Worm (Caenorhabditis elegans) whole organism, L1 larva: ENCODE results near the gene D1044.1.

Source experiments
- C16A3.4 ChIP-seq: fragments of 150-350 bp; optimal IDR thresholded peaks from 2 replicates; lab custom pipeline; 2014; ENCODE audit warnings: missing biosample characterization, missing genetic modification characterization
- alr-1 ChIP-seq: fragments of 200-800 bp; sonication (Bioruptor generic); optimal IDR thresholded peaks from 2 replicates; lab custom pipeline; 2018; ENCODE audit warnings: borderline replicate concordance, mild to moderate bottlenecking, missing genetic modification characterization, missing compliant biosample characterization
- blmp-1 ChIP-seq: fragments of 150-350 bp; optimal IDR thresholded peaks from 2 replicates; lab custom pipeline; 2014; ENCODE audit warnings: missing biosample characterization, missing genetic modification characterization
- ceh-63 ChIP-seq: fragments of 200-800 bp; sonication (Bioruptor generic); optimal IDR thresholded peaks from 2 replicates; lab custom pipeline; 2018; ENCODE audit warnings: mild to moderate bottlenecking, missing genetic modification characterization, missing compliant biosample characterization
- ceh-82 ChIP-seq, 3 experiments: fragments of 150-350 bp in 1 of 3; sonication (generic microtip) in 2 of 3; optimal IDR thresholded peaks; 2 replicates each; lab custom pipeline; 2014 to 2017; ENCODE audit warnings: missing biosample characterization in 3 of 3, missing genetic modification characterization in 3 of 3
- ceh-88 ChIP-seq: fragments of 200-800 bp; sonication (Bioruptor generic); IDR thresholded peaks from 2 replicates; pipeline ENCODE4 v1.3.6; 2022; ENCODE audit warnings: missing genetic modification characterization, missing compliant biosample characterization
- dpl-1 ChIP-seq, 3 experiments: fragments of 150-350 bp in 2 of 3; sonication (generic microtip) in 1 of 3; optimal IDR thresholded peaks; 2 replicates each; lab custom pipeline; 2014 to 2017; ENCODE audit warnings: missing biosample characterization in 3 of 3, missing genetic modification characterization in 3 of 3, missing genetic modification reagents in 3 of 3
- dsc-1 ChIP-seq: sonication (generic microtip); optimal IDR thresholded peaks from 2 replicates; lab custom pipeline; 2016; ENCODE audit warnings: mild to moderate bottlenecking, missing genetic modification characterization, missing compliant biosample characterization
- efl-1 ChIP-seq, 4 experiments: fragments of 150-350 bp; optimal IDR thresholded peaks in 3 of 4; peaks in 1 of 4; 1 replicate in 1 of 4; 2 replicates in 3 of 4; lab custom pipeline; 2014; ENCODE audit warnings: missing biosample characterization in 2 of 4, missing genetic modification characterization in 2 of 4, missing genetic modification reagents in 2 of 4
- efl-3 ChIP-seq: fragments of 200-800 bp; sonication (Bioruptor generic); optimal IDR thresholded peaks from 2 replicates; lab custom pipeline; 2018; ENCODE audit warnings: mild to moderate bottlenecking, missing genetic modification characterization, missing compliant biosample characterization
- egl-13 ChIP-seq: sonication (generic microtip); optimal IDR thresholded peaks from 2 replicates; lab custom pipeline; 2016; ENCODE audit warnings: missing genotype, missing genetic modification reagents, missing genetic modification characterization, missing compliant biosample characterization
- egl-27 ChIP-seq, 2 experiments: fragments of 150-350 bp in 1 of 2; sonication (generic microtip); optimal IDR thresholded peaks; 3 replicates each; lab custom pipeline; 2017 to 2018; ENCODE audit warnings: missing biosample characterization in 2 of 2, missing genetic modification characterization in 2 of 2, missing genetic modification reagents in 2 of 2
- elt-3 ChIP-seq, 6 experiments: fragments of 150-350 bp in 1 of 6; sonication (generic microtip); optimal IDR thresholded peaks; 2 replicates each; lab custom pipeline; 2017 to 2018; ENCODE audit warnings: missing biosample characterization in 6 of 6, missing genetic modification characterization in 6 of 6, inconsistent platforms in 1 of 6
- ets-5 ChIP-seq: fragments of 200-800 bp; sonication (Bioruptor generic); IDR thresholded peaks from 2 replicates; pipeline ENCODE4 v1.3.6; 2022; ENCODE audit warnings: missing genetic modification characterization, missing compliant biosample characterization
- fkh-10 ChIP-seq: sonication (generic microtip); optimal IDR thresholded peaks from 2 replicates; lab custom pipeline; 2017; ENCODE audit warnings: missing biosample characterization, missing genetic modification reagents, missing genetic modification characterization
- fkh-4 ChIP-seq: sonication (generic microtip); optimal IDR thresholded peaks from 2 replicates; lab custom pipeline; 2016; ENCODE audit warnings: missing compliant biosample characterization, missing genetic modification characterization, borderline replicate concordance
- hlh-17 ChIP-seq: fragments of 200-800 bp; sonication (Bioruptor generic); optimal IDR thresholded peaks from 2 replicates; lab custom pipeline; 2018; ENCODE audit warnings: missing genetic modification characterization, mild to moderate bottlenecking, missing compliant biosample characterization, moderate library complexity, borderline replicate concordance
- hlh-4 ChIP-seq: sonication (generic microtip); optimal IDR thresholded peaks from 2 replicates; lab custom pipeline; 2016; ENCODE audit warnings: mild to moderate bottlenecking, missing genetic modification characterization, missing compliant biosample characterization
- hpl-2 ChIP-seq: fragments of 150-350 bp; optimal IDR thresholded peaks from 2 replicates; lab custom pipeline; 2014; ENCODE audit warnings: missing biosample characterization, missing genetic modification reagents, missing genetic modification characterization
- irx-1 ChIP-seq: sonication (generic microtip); optimal IDR thresholded peaks from 2 replicates; lab custom pipeline; 2016; ENCODE audit warnings: missing genetic modification characterization, missing compliant biosample characterization
- isw-1 ChIP-seq: fragments of 200-800 bp; sonication (Bioruptor generic); IDR thresholded peaks from 2 replicates; pipeline ENCODE4 v1.3.6; 2022; ENCODE audit warnings: missing genetic modification characterization, missing compliant biosample characterization
- jun-1 ChIP-seq: fragments of 150-350 bp; optimal IDR thresholded peaks from 2 replicates; lab custom pipeline; 2014; ENCODE audit warnings: missing biosample characterization, missing genetic modification reagents, missing genetic modification characterization
- lin-14 ChIP-seq: fragments of 200-800 bp; sonication (Bioruptor generic); optimal IDR thresholded peaks from 2 replicates; lab custom pipeline; 2018; ENCODE audit warnings: mild to moderate bottlenecking, missing genetic modification characterization, moderate library complexity, missing compliant biosample characterization
- lin-15B ChIP-seq: fragments of 150-350 bp; sonication (generic microtip); optimal IDR thresholded peaks from 3 replicates; lab custom pipeline; 2014; ENCODE audit warnings: missing biosample characterization, missing genetic modification characterization
- lin-35 ChIP-seq, 2 experiments: fragments of 150-350 bp; optimal IDR thresholded peaks; 2 replicates each; lab custom pipeline; 2014; ENCODE audit warnings: missing biosample characterization in 2 of 2, missing genetic modification characterization in 2 of 2, missing genetic modification reagents in 2 of 2
- lir-3 ChIP-seq: sonication (generic microtip); optimal IDR thresholded peaks from 2 replicates; lab custom pipeline; 2016; ENCODE audit warnings: mild to moderate bottlenecking, missing genetic modification characterization, moderate library complexity, missing compliant biosample characterization; ENCODE audit not compliant: poor library complexity
- mab-9 ChIP-seq: fragments of 200-800 bp; sonication (Bioruptor generic); IDR thresholded peaks from 2 replicates; pipeline ENCODE4 v1.3.6; 2022; ENCODE audit warnings: missing genetic modification reagents, missing genetic modification characterization, missing compliant biosample characterization
- mef-2 ChIP-seq: fragments of 150-350 bp; optimal IDR thresholded peaks from 2 replicates; lab custom pipeline; 2014; ENCODE audit warnings: missing biosample characterization, missing genetic modification characterization
- nhr-12 ChIP-seq: sonication (generic microtip); optimal IDR thresholded peaks from 2 replicates; lab custom pipeline; 2017; ENCODE audit warnings: missing biosample characterization, missing genetic modification characterization
- nhr-237 ChIP-seq: fragments of 150-350 bp; optimal IDR thresholded peaks from 2 replicates; lab custom pipeline; 2014; ENCODE audit warnings: missing biosample characterization, missing genetic modification characterization
- nhr-28 ChIP-seq: fragments of 150-350 bp; optimal IDR thresholded peaks from 2 replicates; lab custom pipeline; 2014; ENCODE audit warnings: missing biosample characterization, missing genetic modification characterization
- nhr-76 ChIP-seq: sonication (generic microtip); optimal IDR thresholded peaks from 2 replicates; lab custom pipeline; 2017; ENCODE audit warnings: missing biosample characterization, missing genetic modification characterization
- nhr-77 ChIP-seq: fragments of 150-350 bp; optimal IDR thresholded peaks from 2 replicates; lab custom pipeline; 2014; ENCODE audit warnings: missing biosample characterization, missing genetic modification characterization
- nhr-84 ChIP-seq: sonication (generic microtip); optimal IDR thresholded peaks from 2 replicates; lab custom pipeline; 2017; ENCODE audit warnings: missing biosample characterization, missing genetic modification characterization
- nhr-85 ChIP-seq: sonication (generic microtip); peaks from one replicate; lab custom pipeline; 2016; ENCODE audit warnings: missing genetic modification characterization, inconsistent platforms, missing compliant biosample characterization
- nhr-90 ChIP-seq: sonication (generic microtip); optimal IDR thresholded peaks from 2 replicates; lab custom pipeline; 2016; ENCODE audit warnings: mild to moderate bottlenecking, missing genetic modification characterization, missing compliant biosample characterization; ENCODE audit not compliant: poor library complexity
- pag-3 ChIP-seq: sonication (generic microtip); optimal IDR thresholded peaks from 2 replicates; lab custom pipeline; 2017; ENCODE audit warnings: missing genetic modification characterization, mild to moderate bottlenecking, missing compliant biosample characterization, antibody characterized with exemption, borderline replicate concordance; ENCODE audit not compliant: insufficient read depth
- pqm-1 ChIP-seq: sonication (generic microtip); optimal IDR thresholded peaks from 3 replicates; lab custom pipeline; 2017; ENCODE audit warnings: missing biosample characterization, missing genetic modification characterization
- rnt-1 ChIP-seq: sonication (generic microtip); optimal IDR thresholded peaks from 2 replicates; lab custom pipeline; 2016; ENCODE audit warnings: mild to moderate bottlenecking, missing genetic modification characterization, moderate library complexity, missing compliant biosample characterization
- snu-23 ChIP-seq: sonication (generic microtip); optimal IDR thresholded peaks from 2 replicates; lab custom pipeline; 2016; ENCODE audit warnings: missing genetic modification characterization, missing compliant biosample characterization
- sptf-1 ChIP-seq: fragments of 150-350 bp; optimal IDR thresholded peaks from 2 replicates; lab custom pipeline; 2014; ENCODE audit warnings: missing biosample characterization, missing genetic modification characterization
- swsn-7 ChIP-seq: sonication (generic microtip); optimal IDR thresholded peaks from 2 replicates; lab custom pipeline; 2016; ENCODE audit warnings: missing genetic modification characterization, missing compliant biosample characterization
- tbx-2 ChIP-seq: sonication (generic microtip); optimal IDR thresholded peaks from 2 replicates; lab custom pipeline; 2016; ENCODE audit warnings: missing genetic modification characterization, missing compliant biosample characterization
- unc-130 ChIP-seq: fragments of 150-350 bp; optimal IDR thresholded peaks from 2 replicates; lab custom pipeline; 2017; ENCODE audit warnings: missing biosample characterization, missing genetic modification characterization, inconsistent platforms
- unc-30 ChIP-seq: sonication (generic microtip); optimal IDR thresholded peaks from 2 replicates; lab custom pipeline; 2017; ENCODE audit warnings: missing biosample characterization, missing genetic modification characterization
- unc-62 ChIP-seq: fragments of 150-350 bp; optimal IDR thresholded peaks from 2 replicates; lab custom pipeline; 2014; ENCODE audit warnings: missing biosample characterization, missing genetic modification reagents, missing genetic modification characterization
- unc-86 ChIP-seq: sonication (generic microtip); optimal IDR thresholded peaks from 2 replicates; lab custom pipeline; 2016; ENCODE audit warnings: missing genetic modification characterization, missing compliant biosample characterization
- unc-98 ChIP-seq: fragments of 200-800 bp; sonication (Bioruptor generic); IDR thresholded peaks from 2 replicates; pipeline ENCODE4 v1.3.6; 2022; ENCODE audit warnings: missing genetic modification characterization, missing compliant biosample characterization
- vab-15 ChIP-seq: sonication (generic microtip); optimal IDR thresholded peaks from 2 replicates; lab custom pipeline; 2017; ENCODE audit warnings: missing genotype, mild to moderate bottlenecking, missing genetic modification characterization, missing compliant biosample characterization
- xbp-1 ChIP-seq: sonication (generic microtip); optimal IDR thresholded peaks from 2 replicates; lab custom pipeline; 2016; ENCODE audit warnings: missing genetic modification characterization, missing compliant biosample characterization
- zip-4 ChIP-seq: fragments of 200-800 bp; sonication (Bioruptor generic); optimal IDR thresholded peaks from 2 replicates; lab custom pipeline; 2018; ENCODE audit warnings: mild to moderate bottlenecking, missing genetic modification characterization, moderate library complexity, missing compliant biosample characterization
- ztf-11 ChIP-seq, 2 experiments: sonication (generic microtip); optimal IDR thresholded peaks; 2 replicates each; lab custom pipeline; 2016 to 2017; ENCODE audit warnings: missing genetic modification characterization in 2 of 2, missing biosample characterization in 1 of 2, missing compliant biosample characterization in 1 of 2

The D1044.1 gene

ce11 chrIII:5550193-5550592 lies 6.1 kb downstream of the D1044.1 start:
- TF ChIP-seq hpl-2 (GFP tag; lab: Kevin White, UChicago) (no peak), nhr-28 (tag; lab: Kevin White, UChicago) (no peak), swsn-7 (no peak), nhr-77 (tag; lab: Kevin White, UChicago) (no peak), lin-35 (GFP tag; optimal IDR thresholded peaks at IDR 0.05; lab: Kevin White, UChicago) (peak in 1 of 2 experiments; percentile 42), nhr-12 (tag; lab: Kevin White, UChicago) (no peak), unc-98 (GFP tag; lab: Robert Waterston, UW) (no peak), unc-130 (no peak), xbp-1 (tag; lab: Kevin White, UChicago) (no peak), alr-1 (tag; lab: Kevin White, UChicago) (no peak), ceh-82 (tag; optimal IDR thresholded peaks at IDR 0.05; lab: Kevin White, UChicago) (no peak), ztf-11 (tag; optimal IDR thresholded peaks at IDR 0.05; lab: Kevin White, UChicago) (no peak), nhr-76 (tag; lab: Kevin White, UChicago) (no peak), elt-3 (tag; optimal IDR thresholded peaks at IDR 0.05; lab: Kevin White, UChicago) (peak in 4 of 6 experiments; percentile 31 to 70 (median 48)), ceh-88 (GFP tag; lab: Robert Waterston, UW) (no peak), rnt-1 (tag; lab: Kevin White, UChicago) (no peak), nhr-84 (tag; lab: Kevin White, UChicago) (no peak), vab-15 (tag; lab: Kevin White, UChicago) (no peak), egl-13 (no peak), sptf-1 (tag; lab: Kevin White, UChicago) (no peak), nhr-237 (tag; lab: Kevin White, UChicago) (no peak), ets-5 (GFP tag; lab: Robert Waterston, UW) (no peak), hlh-17 (GFP tag; lab: Kevin White, UChicago) (no peak), dpl-1 (GFP tag; optimal IDR thresholded peaks at IDR 0.05; lab: Kevin White, UChicago) (no peak), lin-15B (tag; lab: Kevin White, UChicago) (no peak), lir-3 (tag; lab: Kevin White, UChicago) (no peak), mef-2 (tag; lab: Kevin White, UChicago) (no peak), blmp-1 (peak; percentile 65), efl-3 (no peak), irx-1 (tag; lab: Kevin White, UChicago) (no peak), fkh-10 (GFP tag; lab: Kevin White, UChicago) (no peak), nhr-85 (tag; lab: Kevin White, UChicago) (peak; percentile 84), C16A3.4 (tag; lab: Kevin White, UChicago) (no peak), lin-14 (GFP tag; lab: Kevin White, UChicago) (peak; percentile 54), pag-3 (tag; lab: Kevin White, UChicago) (peak; percentile 2), ceh-63 (GFP tag; lab: Kevin White, UChicago) (no peak), pqm-1 (tag; lab: Kevin White, UChicago) (no peak), jun-1 (no peak), mab-9 (no peak), nhr-90 (no peak), dsc-1 (tag; lab: Kevin White, UChicago) (no peak), efl-1 (optimal IDR thresholded peaks at IDR 0.05; lab: Kevin White, UChicago) (no peak), efl-1 (GFP tag; optimal IDR thresholded peaks at IDR 0.05 in 1 of 2; lab: Kevin White, UChicago) (no peak), isw-1 (GFP tag; lab: Robert Waterston, UW) (no peak), unc-30 (tag; lab: Kevin White, UChicago) (no peak), hlh-4 (tag; lab: Kevin White, UChicago) (no peak), zip-4 (no peak), unc-62 (GFP tag; lab: Kevin White, UChicago) (no peak), snu-23 (peak; percentile 58), tbx-2 (tag; lab: Kevin White, UChicago) (peak; percentile 18), fkh-4 (tag; lab: Kevin White, UChicago) (no peak), egl-27 (tag; optimal IDR thresholded peaks at IDR 0.05; lab: Kevin White, UChicago) (no peak), unc-86 (tag; lab: Kevin White, UChicago) (no peak)
